Worm (Caenorhabditis elegans): ENCODE measurements around the gene F13A2.9.

DNA sequence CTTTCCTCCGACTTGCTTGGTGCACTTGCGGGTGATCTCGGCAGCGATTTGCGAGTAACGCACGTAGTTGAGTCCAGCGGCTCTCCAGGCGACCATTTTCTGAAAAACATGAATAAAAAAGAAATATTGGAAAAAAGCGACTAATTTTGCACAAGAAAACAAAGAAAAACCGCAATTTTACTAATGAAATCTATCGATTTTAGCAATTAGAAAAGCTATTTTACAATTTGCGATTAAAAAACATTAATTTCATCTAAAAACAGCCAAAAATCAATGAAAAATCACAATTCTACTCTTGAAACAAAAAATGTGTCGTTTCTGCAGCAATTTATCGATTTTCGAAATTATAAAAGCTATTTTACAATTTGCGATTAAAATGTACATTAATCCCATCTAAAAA lies 41.0 kb downstream of the F13A2.9 start, which contains the start of gene hpo-18:
- no peak for TF ChIP-seq hmg-11 (tag; optimal IDR thresholded peaks at IDR 0.05)
- TF ChIP-seq nhr-12 (tag; optimal IDR thresholded peaks at IDR 0.05): no peak
- TF ChIP-seq lsy-12 (tag; optimal IDR thresholded peaks at IDR 0.05): no peak
- TF ChIP-seq unc-39 (tag; optimal IDR thresholded peaks at IDR 0.05): no peak
- no peak for TF ChIP-seq ztf-11 (tag; optimal IDR thresholded peaks at IDR 0.05)

Measured in whole organism, L3 larva.